Worm (Caenorhabditis elegans) whole organism, early embryonic: ENCODE data around the gene Y116A8C.49.

Experiments used
- B0310.2 ChIP-seq: sonication (generic microtip); optimal IDR thresholded peaks from 2 replicates; lab custom pipeline; 2016; ENCODE audit warnings: mild to moderate bottlenecking, missing genetic modification characterization, missing compliant biosample characterization
- F13C5.2 ChIP-seq: sonication (generic microtip); optimal IDR thresholded peaks from 2 replicates; lab custom pipeline; 2017; ENCODE audit warnings: mild to moderate bottlenecking, missing genetic modification characterization, inconsistent platforms, missing compliant biosample characterization
- aly-1 ChIP-seq: sonication (generic microtip); optimal IDR thresholded peaks from 2 replicates; lab custom pipeline; 2016; ENCODE audit warnings: missing genetic modification characterization, missing compliant biosample characterization
- ama-1 ChIP-seq: fragments of 150-350 bp; optimal IDR thresholded peaks from 2 replicates; lab custom pipeline; 2014
- ceh-13 ChIP-seq: fragments of 200-800 bp; sonication (Bioruptor generic); optimal IDR thresholded peaks from 2 replicates; lab custom pipeline; 2018; ENCODE audit warnings: mild to moderate bottlenecking, missing genetic modification characterization, missing compliant biosample characterization
- ceh-36 ChIP-seq: sonication (generic microtip); optimal IDR thresholded peaks from 2 replicates; lab custom pipeline; 2016; ENCODE audit warnings: missing genetic modification characterization, inconsistent platforms, missing compliant biosample characterization
- ets-7 ChIP-seq: sonication (generic microtip); optimal IDR thresholded peaks from 2 replicates; lab custom pipeline; 2016; ENCODE audit warnings: missing genotype, missing genetic modification characterization, missing compliant biosample characterization
- flt-1 ChIP-seq: fragments of 200-800 bp; sonication (Bioruptor generic); IDR thresholded peaks from 2 replicates; pipeline ENCODE4 v1.3.6; 2022; ENCODE audit warnings: missing genetic modification characterization, missing compliant biosample characterization
- hmbx-1 ChIP-seq: sonication (generic microtip); optimal IDR thresholded peaks from 2 replicates; lab custom pipeline; 2016; ENCODE audit warnings: mild to moderate bottlenecking, missing genetic modification characterization, missing compliant biosample characterization
- hmg-4 ChIP-seq: fragments of 200-800 bp; sonication (Bioruptor generic); optimal IDR thresholded peaks from 2 replicates; lab custom pipeline; 2018; ENCODE audit warnings: mild to moderate bottlenecking, missing genetic modification characterization, missing compliant biosample characterization
- hnd-1 ChIP-seq: sonication (generic microtip); optimal IDR thresholded peaks from 2 replicates; lab custom pipeline; 2016; ENCODE audit warnings: missing genetic modification characterization, missing compliant biosample characterization
- pes-1 ChIP-seq: fragments of 200-800 bp; sonication (Bioruptor generic); IDR thresholded peaks from 2 replicates; pipeline ENCODE4 v1.3.6; 2022; ENCODE audit warnings: missing genetic modification reagents, missing genetic modification characterization, missing compliant biosample characterization
- scrt-1 ChIP-seq: fragments of 200-800 bp; sonication (Bioruptor generic); IDR thresholded peaks from 2 replicates; pipeline ENCODE4 v1.3.6; 2022; ENCODE audit warnings: missing genetic modification characterization, missing compliant biosample characterization
- sea-1 ChIP-seq: fragments of 200-800 bp; sonication (Bioruptor generic); conservative IDR thresholded peaks from 2 replicates; pipeline ENCODE4 v1.3.6; 2022; ENCODE audit warnings: missing genetic modification characterization, missing compliant biosample characterization
- tbx-11 ChIP-seq: fragments of 200-800 bp; sonication (Bioruptor generic); IDR thresholded peaks from 2 replicates; pipeline ENCODE4 v1.3.6; 2022; ENCODE audit warnings: missing genetic modification characterization, missing compliant biosample characterization
- tbx-37 ChIP-seq: fragments of 200-800 bp; sonication (Bioruptor generic); conservative IDR thresholded peaks from 2 replicates; pipeline ENCODE4 v1.3.6; 2022; ENCODE audit warnings: missing genetic modification reagents, missing genetic modification characterization, missing compliant biosample characterization
- tra-4 ChIP-seq: sonication (generic microtip); optimal IDR thresholded peaks from 2 replicates; lab custom pipeline; 2017; ENCODE audit warnings: missing genetic modification characterization, missing compliant biosample characterization

Gene Y116A8C.49

DNA sequence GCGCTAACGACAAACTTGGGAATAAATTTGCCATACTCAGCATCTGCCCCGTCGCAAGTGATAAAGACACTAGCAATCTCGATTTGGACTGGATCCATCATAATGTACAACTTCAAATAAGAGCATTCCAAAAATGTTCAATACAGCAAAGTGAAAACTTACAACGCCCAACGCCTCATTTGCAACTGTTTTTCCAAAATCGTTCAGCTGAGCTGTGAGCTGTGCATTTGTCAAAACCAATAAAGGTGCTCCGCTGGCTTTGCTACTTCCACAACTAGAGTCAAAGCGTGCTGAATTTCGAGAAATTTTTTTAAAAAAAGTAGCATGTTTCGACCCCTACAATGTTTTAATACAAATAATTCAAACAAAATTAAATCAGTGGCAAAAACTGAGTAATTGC lies at the start of gene Y116A8C.49:
TSS of gene Y116A8C.49 (minus strand) at position 101 of the 400 bp plus-strand sequence.
- no peak for TF ChIP-seq aly-1 (tag; lab: Kevin White, UChicago)
- TF ChIP-seq tbx-11 (GFP tag; lab: Robert Waterston, UW), result no peak
- TF ChIP-seq hnd-1 (tag; lab: Kevin White, UChicago), result no peak
- no peak for TF ChIP-seq ets-7
- no peak for TF ChIP-seq flt-1 (GFP tag; lab: Robert Waterston, UW)
- no peak for TF ChIP-seq scrt-1 (GFP tag; lab: Robert Waterston, UW)
- TF ChIP-seq ceh-13 (GFP tag; lab: Kevin White, UChicago), result no peak

DNA sequence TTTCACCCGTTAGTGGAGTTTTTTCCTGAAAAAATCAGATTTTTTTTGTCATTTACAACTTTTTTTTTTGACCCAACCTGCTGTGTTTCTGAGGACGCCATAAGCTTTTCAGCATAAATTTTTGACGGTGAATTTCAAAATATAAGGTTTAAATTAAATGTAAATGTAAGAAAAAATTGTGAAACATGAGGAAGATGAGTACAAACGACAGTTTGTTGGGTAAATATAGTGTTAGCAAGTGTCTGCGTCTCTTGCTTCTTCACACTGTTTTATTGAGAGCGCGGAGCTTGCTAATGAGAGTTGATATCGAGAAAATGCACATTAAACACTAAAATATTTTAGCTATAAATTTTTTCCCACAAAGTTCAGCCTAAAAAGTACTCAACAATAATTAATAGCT lies 39.4 kb upstream of the Y116A8C.49 start, which contains the start of gene rom-3:
TSS of gene rom-3 (minus strand) at position 101 of the 400 bp plus-strand sequence.
- TF ChIP-seq ets-7, result no peak
- no peak for TF ChIP-seq F13C5.2
- no peak for TF ChIP-seq tbx-37 (GFP tag; lab: Robert Waterston, UW)
- no peak for TF ChIP-seq tra-4 (tag; lab: Kevin White, UChicago)

ce11 chrIV:16962445-16962844 lies 31.5 kb upstream of the Y116A8C.49 start:
- TF ChIP-seq tra-4 (tag; lab: Kevin White, UChicago), result no peak
- TF ChIP-seq hnd-1 (tag; lab: Kevin White, UChicago), result no peak
- no peak for TF ChIP-seq tbx-37 (GFP tag; lab: Robert Waterston, UW)
- TF ChIP-seq sea-1, result no peak
- no peak for TF ChIP-seq F13C5.2
- no peak for TF ChIP-seq ets-7
- no peak for TF ChIP-seq ama-1 (lab: Kevin White, UChicago)
- no peak for TF ChIP-seq flt-1 (GFP tag; lab: Robert Waterston, UW)
- TF ChIP-seq B0310.2 (tag; lab: Kevin White, UChicago), result no peak
- TF ChIP-seq tbx-11 (GFP tag; lab: Robert Waterston, UW), result no peak
- no peak for TF ChIP-seq aly-1 (tag; lab: Kevin White, UChicago)
- no peak for TF ChIP-seq ceh-13 (GFP tag; lab: Kevin White, UChicago)
- TF ChIP-seq hmbx-1, result no peak

DNA sequence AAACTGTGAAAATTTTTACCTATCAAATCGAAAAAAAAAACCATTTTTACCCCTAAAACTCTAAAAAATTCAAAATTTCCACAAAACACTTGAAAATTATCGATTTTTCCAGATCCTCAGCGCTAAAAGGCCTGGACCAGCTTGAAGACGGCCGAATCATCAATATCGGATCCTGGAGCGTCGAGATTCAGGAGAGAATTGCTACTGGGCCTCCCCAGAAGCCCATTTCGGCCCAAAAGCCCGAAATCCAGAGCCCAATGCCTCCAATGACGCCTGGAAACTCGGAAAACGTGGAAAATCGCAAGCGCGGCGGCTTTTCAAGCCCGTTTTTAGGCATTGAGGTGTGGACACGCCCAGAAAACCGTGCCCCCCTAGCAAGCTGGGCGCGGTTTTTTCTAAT lies 21.4 kb upstream of the Y116A8C.49 start:
- no peak for TF ChIP-seq tbx-11 (GFP tag; lab: Robert Waterston, UW)

DNA sequence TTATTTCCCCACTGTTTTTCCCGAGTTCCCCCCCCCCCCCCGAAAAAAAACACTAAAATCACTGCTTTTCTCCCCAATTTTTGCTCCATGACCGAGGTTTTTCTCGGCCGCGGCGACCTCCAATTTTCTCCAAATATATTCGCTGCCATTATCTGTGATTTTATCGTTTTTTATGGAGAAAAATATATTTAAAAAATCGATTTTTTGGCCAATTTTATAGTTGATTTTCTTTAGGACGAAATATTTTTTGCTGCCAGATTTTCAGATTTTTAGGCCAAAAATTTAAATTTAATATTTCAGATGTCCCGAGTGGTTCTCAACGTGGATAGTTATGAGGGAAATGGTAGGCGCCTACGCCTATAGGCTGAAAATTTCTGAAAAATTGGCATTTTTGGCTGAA lies 18.8 kb upstream of the Y116A8C.49 start, which contains the start of gene rad-54.B:
TSS of gene rad-54.B (plus strand) at position 301 of the 400 bp plus-strand sequence.
- TF ChIP-seq ama-1 (lab: Kevin White, UChicago) (no peak), hnd-1 (tag; lab: Kevin White, UChicago) (no peak), pes-1 (GFP tag; lab: Robert Waterston, UW) (no peak), tra-4 (tag; lab: Kevin White, UChicago) (no peak), hmg-4 (no peak), tbx-11 (GFP tag; lab: Robert Waterston, UW) (no peak), ceh-36 (no peak), hmbx-1 (no peak), ets-7 (no peak), tbx-37 (GFP tag; lab: Robert Waterston, UW) (no peak), B0310.2 (tag; lab: Kevin White, UChicago) (no peak), aly-1 (tag; lab: Kevin White, UChicago) (no peak)

ce11 chrIV:16946746-16947145 lies 15.8 kb upstream of the Y116A8C.49 start, which contains the start of the genes Y116A8C.9 and arf-6:
Gene Y116A8C.9, minus strand, starts transcription at chrIV:16946800.
Gene arf-6, plus strand, starts transcription at chrIV:16947120.
- no peak for TF ChIP-seq ceh-13 (GFP tag; lab: Kevin White, UChicago)
- peak; percentile 25 for TF ChIP-seq hnd-1 (tag; lab: Kevin White, UChicago)
- no peak for TF ChIP-seq sea-1
- no peak for TF ChIP-seq ama-1 (lab: Kevin White, UChicago)
- peak; percentile 74 for TF ChIP-seq pes-1 (GFP tag; lab: Robert Waterston, UW)
- peak; percentile 35 for TF ChIP-seq ceh-36
- peak; percentile 6 for TF ChIP-seq hmg-4
- peak; percentile 85 for TF ChIP-seq F13C5.2
- TF ChIP-seq ets-7, result no peak
- TF ChIP-seq scrt-1 (GFP tag; lab: Robert Waterston, UW), result peak; percentile 77
- TF ChIP-seq tbx-11 (GFP tag; lab: Robert Waterston, UW), result peak; percentile 53; the same call in 1 of the 2 replicates
- no peak for TF ChIP-seq hmbx-1
- no peak for TF ChIP-seq B0310.2 (tag; lab: Kevin White, UChicago)
- TF ChIP-seq tbx-37 (GFP tag; lab: Robert Waterston, UW), result no peak; the same call in 1 of the 2 replicates
- TF ChIP-seq aly-1 (tag; lab: Kevin White, UChicago), result no peak
- TF ChIP-seq tra-4 (tag; lab: Kevin White, UChicago), result no peak
- TF ChIP-seq flt-1 (GFP tag; lab: Robert Waterston, UW), result 0 out of 2 replicates have a peak, but pooled peaks have one; percentile 14

DNA sequence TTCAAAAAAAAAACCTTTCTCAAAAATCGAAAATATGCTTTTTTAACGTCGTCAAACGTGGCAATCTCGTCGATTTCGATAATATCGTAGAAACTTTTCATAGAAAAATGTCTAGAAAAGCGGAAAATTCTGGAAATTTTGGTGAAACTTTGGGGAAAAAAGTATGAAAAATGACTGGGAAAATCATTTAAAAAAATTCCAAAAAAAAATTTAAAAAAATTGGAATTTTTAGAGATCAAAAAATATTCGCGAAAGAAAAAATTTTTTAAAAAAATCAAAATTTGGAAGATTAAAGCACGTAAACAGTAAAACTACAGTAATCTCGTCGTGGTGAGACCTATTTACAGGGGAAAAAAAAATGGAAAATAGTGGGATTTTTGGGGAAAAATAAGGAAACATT lies 8.0 kb upstream of the Y116A8C.49 start, which contains the start of gene Y116A8C.10:
TSS of gene Y116A8C.10 (minus strand) at position 101 of the 400 bp plus-strand sequence.
- TF ChIP-seq ama-1 (lab: Kevin White, UChicago) (no peak), B0310.2 (tag; lab: Kevin White, UChicago) (no peak)

- TF ChIP-seq hmg-4, result no peak
- TF ChIP-seq tbx-37 (GFP tag; lab: Robert Waterston, UW), result no peak
- no peak for TF ChIP-seq B0310.2 (tag; lab: Kevin White, UChicago)
- TF ChIP-seq tra-4 (tag; lab: Kevin White, UChicago), result no peak
These were observed 5.1 kb upstream of the Y116A8C.49 start for ce11 chrIV:16936053-16936452.

DNA sequence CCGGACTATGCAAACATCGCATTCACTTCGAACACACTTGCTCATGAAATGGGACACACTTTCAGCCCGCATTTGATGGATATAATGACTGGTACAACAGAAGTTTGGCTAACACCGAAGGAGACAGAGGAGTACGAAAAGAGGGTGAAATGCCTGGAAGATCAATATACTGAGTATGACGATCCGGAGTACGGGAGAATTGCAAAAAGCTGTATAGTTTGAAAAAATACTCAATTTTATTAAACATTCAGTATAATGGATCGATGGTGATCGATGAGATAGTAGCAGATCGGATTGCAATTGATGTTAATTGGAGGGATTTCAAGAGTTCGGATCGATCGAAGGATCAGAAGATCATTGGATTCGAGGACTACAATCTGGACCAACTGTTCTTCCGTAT lies 4.4 kb downstream of the Y116A8C.49 start:
- TF ChIP-seq scrt-1 (GFP tag; lab: Robert Waterston, UW) (no peak), B0310.2 (tag; lab: Kevin White, UChicago) (no peak)
